Worm (Caenorhabditis elegans) whole organism, young adult: Measurements from ENCODE around the gene ltd-1.

Experiments
- B0019.2 ChIP-seq: fragments of 200-800 bp; sonication (Bioruptor generic); conservative IDR thresholded peaks from 2 replicates; pipeline ENCODE4 v1.3.6; 2022; ENCODE audit warnings: missing genetic modification reagents, missing genetic modification characterization, missing compliant biosample characterization
- B0261.1 ChIP-seq: sonication (generic microtip); optimal IDR thresholded peaks from 2 replicates; lab custom pipeline; 2016; ENCODE audit warnings: mild to moderate bottlenecking, missing genetic modification characterization, moderate library complexity, missing compliant biosample characterization
- C17E4.6 ChIP-seq: fragments of 200-800 bp; sonication (Bioruptor generic); IDR thresholded peaks from 2 replicates; pipeline ENCODE4 v1.3.6; 2022; ENCODE audit warnings: missing genetic modification reagents, missing genetic modification characterization, missing compliant biosample characterization
- F10E7.11 ChIP-seq: sonication (generic microtip); optimal IDR thresholded peaks from 2 replicates; lab custom pipeline; 2017; ENCODE audit warnings: mild to moderate bottlenecking, missing genetic modification characterization, moderate library complexity, missing compliant biosample characterization
- F22D6.2 ChIP-seq: sonication (generic microtip); optimal IDR thresholded peaks from 2 replicates; lab custom pipeline; 2016; ENCODE audit warnings: mild to moderate bottlenecking, missing genetic modification characterization, missing compliant biosample characterization
- F33H1.4 ChIP-seq: fragments of 200-800 bp; sonication (Bioruptor generic); IDR thresholded peaks from 2 replicates; pipeline ENCODE4 v1.3.6; 2022; ENCODE audit warnings: missing genetic modification reagents, missing genetic modification characterization, missing compliant biosample characterization
- F49E8.2 ChIP-seq: sonication (generic microtip); optimal IDR thresholded peaks from 3 replicates; lab custom pipeline; 2017; ENCODE audit warnings: missing genetic modification characterization, mild to moderate bottlenecking, missing compliant biosample characterization, antibody characterized with exemption, moderate library complexity; ENCODE audit not compliant: insufficient read depth
- F55B11.4 ChIP-seq: sonication (generic microtip); optimal IDR thresholded peaks from 2 replicates; lab custom pipeline; 2016; ENCODE audit warnings: missing compliant biosample characterization, missing genetic modification characterization, borderline replicate concordance; ENCODE audit not compliant: insufficient read depth
- K11D2.4 ChIP-seq: fragments of 200-800 bp; sonication (Bioruptor generic); IDR thresholded peaks from 2 replicates; pipeline ENCODE4 v1.3.6; 2022; ENCODE audit warnings: missing genetic modification reagents, missing genetic modification characterization, missing compliant biosample characterization
- T26A5.8 ChIP-seq: sonication (generic microtip); optimal IDR thresholded peaks from 2 replicates; lab custom pipeline; 2016; ENCODE audit warnings: missing genetic modification characterization, missing compliant biosample characterization
- Y53G8AR.9 ChIP-seq: fragments of 200-800 bp; sonication (Bioruptor generic); conservative IDR thresholded peaks from 2 replicates; pipeline ENCODE4 v1.3.6; 2022; ENCODE audit warnings: missing genetic modification reagents, missing genetic modification characterization, missing compliant biosample characterization
- ama-1 ChIP-seq, 3 experiments: fragments of 150-350 bp in 1 of 3; sonication (generic microtip) in 2 of 3; optimal IDR thresholded peaks; 2 replicates each; lab custom pipeline; 2014 to 2018; ENCODE audit warnings: missing biosample characterization in 2 of 3, missing genetic modification characterization in 2 of 3, missing genetic modification reagents in 2 of 3
- aptf-2 ChIP-seq: fragments of 200-800 bp; sonication (Bioruptor generic); conservative IDR thresholded peaks from 2 replicates; pipeline ENCODE4 v1.3.6; 2022; ENCODE audit warnings: missing genetic modification reagents, missing genetic modification characterization, missing compliant biosample characterization
- aptf-3 ChIP-seq: fragments of 200-800 bp; sonication (Bioruptor generic); IDR thresholded peaks from 2 replicates; pipeline ENCODE4 v1.3.6; 2022; ENCODE audit warnings: missing genetic modification characterization, missing compliant biosample characterization
- ccch-3 ChIP-seq: fragments of 200-800 bp; sonication (Bioruptor generic); optimal IDR thresholded peaks from 2 replicates; lab custom pipeline; 2018; ENCODE audit warnings: mild to moderate bottlenecking, missing genetic modification characterization, missing compliant biosample characterization
- ceh-27 ChIP-seq: fragments of 200-800 bp; sonication (Bioruptor generic); optimal IDR thresholded peaks from 2 replicates; lab custom pipeline; 2018; ENCODE audit warnings: mild to moderate bottlenecking, missing genetic modification characterization, moderate library complexity, missing compliant biosample characterization
- ceh-58 ChIP-seq: fragments of 200-800 bp; sonication (Bioruptor generic); IDR thresholded peaks from 2 replicates; pipeline ENCODE4 v1.3.6; 2022; ENCODE audit warnings: missing genetic modification characterization, missing compliant biosample characterization
- ceh-91 ChIP-seq: fragments of 200-800 bp; sonication (Bioruptor generic); IDR thresholded peaks from 2 replicates; pipeline ENCODE4 v1.3.6; 2022; ENCODE audit warnings: missing genetic modification reagents, missing genetic modification characterization, missing compliant biosample characterization
- efl-1 ChIP-seq: fragments of 150-350 bp; optimal IDR thresholded peaks from 2 replicates; lab custom pipeline; 2014; ENCODE audit warnings: missing biosample characterization, missing genetic modification reagents, missing genetic modification characterization
- ekl-4 ChIP-seq: fragments of 200-800 bp; sonication (Bioruptor generic); IDR thresholded peaks from 2 replicates; pipeline ENCODE4 v1.3.6; 2022; ENCODE audit warnings: missing genetic modification reagents, missing genetic modification characterization, missing compliant biosample characterization
- fkh-3 ChIP-seq: sonication (generic microtip); optimal IDR thresholded peaks from 2 replicates; lab custom pipeline; 2016; ENCODE audit warnings: mild to moderate bottlenecking, missing genetic modification characterization, missing compliant biosample characterization
- hmg-20 ChIP-seq: fragments of 200-800 bp; sonication (Bioruptor generic); IDR thresholded peaks from 2 replicates; pipeline ENCODE4 v1.3.6; 2022; ENCODE audit warnings: missing genetic modification reagents, missing genetic modification characterization, missing compliant biosample characterization
- lag-1 ChIP-seq: fragments of 200-800 bp; sonication (Bioruptor generic); IDR thresholded peaks from 2 replicates; pipeline ENCODE4 v1.3.6; 2022; ENCODE audit warnings: missing genetic modification reagents, missing genetic modification characterization, missing compliant biosample characterization
- let-607 ChIP-seq, 2 experiments: fragments of 200-800 bp in 1 of 2; sonication (Bioruptor generic) in 1 of 2; sonication (generic microtip) in 1 of 2; optimal IDR thresholded peaks; 2 replicates each; lab custom pipeline; 2016 to 2018; ENCODE audit warnings: mild to moderate bottlenecking in 2 of 2, missing compliant biosample characterization in 2 of 2, missing genetic modification characterization in 2 of 2, moderate library complexity in 2 of 2, missing genotype in 1 of 2
- lin-54 ChIP-seq: fragments of 200-800 bp; sonication (Bioruptor generic); optimal IDR thresholded peaks from 2 replicates; lab custom pipeline; 2018; ENCODE audit warnings: mild to moderate bottlenecking, missing genetic modification characterization, missing compliant biosample characterization
- madf-10 ChIP-seq: sonication (generic microtip); optimal IDR thresholded peaks from 2 replicates; lab custom pipeline; 2016; ENCODE audit warnings: mild to moderate bottlenecking, missing genetic modification characterization, missing compliant biosample characterization
- mel-28 ChIP-seq: sonication (generic microtip); optimal IDR thresholded peaks from 2 replicates; lab custom pipeline; 2016; ENCODE audit warnings: borderline replicate concordance, mild to moderate bottlenecking, missing genetic modification characterization, missing compliant biosample characterization
- mes-4 ChIP-seq: sonication (generic microtip); optimal IDR thresholded peaks from 2 replicates; lab custom pipeline; 2016; ENCODE audit warnings: missing genotype, missing genetic modification characterization, missing compliant biosample characterization
- mxl-1 ChIP-seq: sonication (generic microtip); optimal IDR thresholded peaks from 2 replicates; lab custom pipeline; 2016; ENCODE audit warnings: missing genetic modification characterization, missing compliant biosample characterization
- nfya-1 ChIP-seq: sonication (generic microtip); optimal IDR thresholded peaks from 2 replicates; lab custom pipeline; 2017; ENCODE audit warnings: antibody characterized with exemption, missing compliant biosample characterization, missing genetic modification characterization, borderline replicate concordance; ENCODE audit not compliant: insufficient read depth
- nfya-2 ChIP-seq: fragments of 200-800 bp; sonication (Bioruptor generic); IDR thresholded peaks from 2 replicates; pipeline ENCODE4 v1.3.6; 2022; ENCODE audit warnings: missing genetic modification reagents, missing genetic modification characterization, missing compliant biosample characterization
- nfyb-1 ChIP-seq: fragments of 200-800 bp; sonication (Bioruptor generic); IDR thresholded peaks from 2 replicates; pipeline ENCODE4 v1.3.6; 2022; ENCODE audit warnings: missing genetic modification reagents, missing genetic modification characterization, missing compliant biosample characterization
- nhr-80 ChIP-seq: sonication (generic microtip); optimal IDR thresholded peaks from 2 replicates; lab custom pipeline; 2016; ENCODE audit warnings: missing genetic modification characterization, missing compliant biosample characterization
- nhr-90 ChIP-seq: sonication (generic microtip); optimal IDR thresholded peaks from 2 replicates; lab custom pipeline; 2016; ENCODE audit warnings: missing genotype, mild to moderate bottlenecking, missing genetic modification characterization, missing compliant biosample characterization
- pbrm-1 ChIP-seq: fragments of 200-800 bp; sonication (Bioruptor generic); IDR thresholded peaks from 2 replicates; pipeline ENCODE4 v1.3.6; 2022; ENCODE audit warnings: missing genetic modification reagents, missing genetic modification characterization, missing compliant biosample characterization
- rcor-1 ChIP-seq: fragments of 200-800 bp; sonication (Bioruptor generic); IDR thresholded peaks from 2 replicates; pipeline ENCODE4 v1.3.6; 2022; ENCODE audit warnings: missing genetic modification reagents, missing genetic modification characterization, missing compliant biosample characterization
- rec-8 ChIP-seq, 2 experiments: sonication (generic microtip); optimal IDR thresholded peaks; 2 replicates each; lab custom pipeline; 2016; ENCODE audit warnings: mild to moderate bottlenecking in 2 of 2, missing genetic modification characterization in 2 of 2, missing genetic modification reagents in 2 of 2, missing genotype in 2 of 2, missing biosample characterization in 1 of 2, missing compliant biosample characterization in 1 of 2, moderate library complexity in 1 of 2
- rpc-1 ChIP-seq, 2 experiments: fragments of 150-350 bp in 1 of 2; sonication (generic microtip) in 1 of 2; optimal IDR thresholded peaks; 2 replicates each; lab custom pipeline; 2014 to 2018; ENCODE audit warnings: missing biosample characterization in 1 of 2, missing genetic modification characterization in 1 of 2, missing genetic modification reagents in 1 of 2, missing genotype in 1 of 2
- sea-2 ChIP-seq: fragments of 200-800 bp; sonication (Bioruptor generic); IDR thresholded peaks from 2 replicates; pipeline ENCODE4 v1.3.6; 2022; ENCODE audit warnings: missing genetic modification characterization, missing compliant biosample characterization
- sptf-2 ChIP-seq: fragments of 200-800 bp; sonication (Bioruptor generic); optimal IDR thresholded peaks from 2 replicates; lab custom pipeline; 2018; ENCODE audit warnings: mild to moderate bottlenecking, missing genetic modification characterization, missing compliant biosample characterization
- tbx-9 ChIP-seq: sonication (generic microtip); optimal IDR thresholded peaks from 2 replicates; lab custom pipeline; 2016; ENCODE audit warnings: borderline replicate concordance, missing genetic modification characterization, inconsistent platforms, missing compliant biosample characterization
- ztf-18 ChIP-seq: sonication (generic microtip); optimal IDR thresholded peaks from 2 replicates; lab custom pipeline; 2016; ENCODE audit warnings: missing genotype, mild to moderate bottlenecking, missing genetic modification characterization, missing compliant biosample characterization
- ztf-22 ChIP-seq: fragments of 200-800 bp; sonication (Bioruptor generic); optimal IDR thresholded peaks from 2 replicates; lab custom pipeline; 2018; ENCODE audit warnings: mild to moderate bottlenecking, missing genetic modification characterization, moderate library complexity, missing compliant biosample characterization
- ztf-26 ChIP-seq: sonication (generic microtip); optimal IDR thresholded peaks from 2 replicates; lab custom pipeline; 2017; ENCODE audit warnings: missing genetic modification characterization, missing compliant biosample characterization
- ztf-28 ChIP-seq: fragments of 200-800 bp; sonication (Bioruptor generic); IDR thresholded peaks from 2 replicates; pipeline ENCODE4 v1.3.6; 2022; ENCODE audit warnings: missing genetic modification reagents, missing genetic modification characterization, missing compliant biosample characterization
- ztf-3 ChIP-seq: fragments of 200-800 bp; sonication (Bioruptor generic); optimal IDR thresholded peaks from 2 replicates; lab custom pipeline; 2018; ENCODE audit warnings: mild to moderate bottlenecking, missing genetic modification characterization, missing compliant biosample characterization

Gene ltd-1

DNA sequence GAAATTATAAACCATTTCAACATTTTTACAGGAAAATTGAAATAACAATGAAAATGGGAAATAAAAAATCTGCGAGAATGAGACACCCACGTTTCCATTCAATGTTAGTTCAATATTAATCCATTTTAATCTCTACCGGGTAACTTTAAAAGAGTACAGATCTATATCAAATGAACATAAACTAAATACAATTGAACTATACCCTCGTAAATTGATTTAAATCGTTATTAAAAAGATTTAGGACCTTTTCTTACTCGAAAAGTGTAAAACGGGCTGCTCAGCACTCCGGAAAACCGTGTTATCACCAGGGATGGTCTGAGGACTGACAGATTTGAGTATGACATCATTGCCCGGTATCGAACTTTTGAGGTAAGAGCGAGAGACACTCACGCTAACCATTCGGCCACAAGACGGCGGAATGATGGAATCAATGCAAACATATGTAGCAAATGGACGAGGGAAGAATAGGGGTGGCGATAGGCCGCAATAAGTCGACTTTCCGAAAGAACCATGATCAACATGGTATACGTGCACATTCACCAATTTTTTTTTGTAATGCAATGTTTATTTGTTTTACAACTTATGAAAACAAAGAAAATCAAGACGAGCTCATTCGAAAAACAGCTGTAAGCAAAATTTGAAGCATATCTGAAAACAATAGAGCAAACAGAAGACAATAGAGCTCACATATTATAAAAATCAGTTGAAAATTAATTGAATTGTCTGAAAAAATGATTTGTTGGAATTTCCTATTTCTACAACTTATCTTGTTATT, 14.6 kb upstream of the ltd-1 start, which contains the start of the genes chst-1 and C41C4.9 (continued):
- TF ChIP-seq fkh-3 (tag; lab: Kevin White, UChicago) = peak; percentile 84
- TF ChIP-seq nfyb-1 (GFP tag; lab: Robert Waterston, UW) = peak; percentile 91
- no peak for TF ChIP-seq B0019.2
- TF ChIP-seq lag-1 = 0 out of 2 replicates have a peak, but pooled peaks have one; percentile 38
- peak; percentile 85 to 97 for TF ChIP-seq rec-8 (tag; optimal IDR thresholded peaks at IDR 0.05; lab: Kevin White, UChicago)
- peak; percentile 75 for TF ChIP-seq hmg-20 (GFP tag; lab: Robert Waterston, UW)
- TF ChIP-seq ceh-91 (GFP tag; lab: Robert Waterston, UW) = no peak
- peak; percentile 87 for TF ChIP-seq ztf-18 (tag; lab: Kevin White, UChicago)
- peak; percentile 88 for TF ChIP-seq ztf-26 (tag; lab: Kevin White, UChicago)
- TF ChIP-seq F55B11.4 (tag; lab: Kevin White, UChicago) = peak; percentile 35
- no peak for TF ChIP-seq ztf-28 (GFP tag; lab: Robert Waterston, UW)
- TF ChIP-seq mes-4 (tag; lab: Kevin White, UChicago) = peak; percentile 68
- TF ChIP-seq madf-10 (tag; lab: Kevin White, UChicago) = peak; percentile 75
- no peak for TF ChIP-seq aptf-2
- peak; percentile 94 for TF ChIP-seq sptf-2 (GFP tag; lab: Kevin White, UChicago)
- TF ChIP-seq F22D6.2 (tag; lab: Kevin White, UChicago) = peak; percentile 74
- peak; percentile 75 for TF ChIP-seq nhr-80
- TF ChIP-seq mxl-1 = peak; percentile 92
- TF ChIP-seq tbx-9 (tag; lab: Kevin White, UChicago) = peak; percentile 61
- no peak; the same call in 1 of the 2 replicates for TF ChIP-seq C17E4.6
- peak; percentile 41 for TF ChIP-seq F49E8.2 (tag; lab: Kevin White, UChicago)
- 0 out of 2 replicates have a peak, but pooled peaks have one; percentile 32 for TF ChIP-seq Y53G8AR.9 (GFP tag; lab: Robert Waterston, UW)
- peak; percentile 36 for TF ChIP-seq ztf-3 (GFP tag; lab: Kevin White, UChicago)
- no peak for TF ChIP-seq ccch-3 (GFP tag; lab: Kevin White, UChicago)
- peak; percentile 75 for TF ChIP-seq rcor-1 (GFP tag; lab: Robert Waterston, UW)
- peak; percentile 96 for TF ChIP-seq T26A5.8 (tag; lab: Kevin White, UChicago)
- no peak for TF ChIP-seq ama-1 (optimal IDR thresholded peaks at IDR 0.05; lab: Kevin White, UChicago)
- TF ChIP-seq ama-1 (GFP tag; optimal IDR thresholded peaks at IDR 0.05; lab: Kevin White, UChicago) = peak in 1 of 2 experiments; percentile 86
- no peak for TF ChIP-seq mel-28
- peak; percentile 96 for TF ChIP-seq nhr-90 (tag; lab: Kevin White, UChicago)
- no peak for TF ChIP-seq nfya-1
- TF ChIP-seq ekl-4 (GFP tag; lab: Robert Waterston, UW) = peak; percentile 91
- TF ChIP-seq sea-2 (GFP tag; lab: Robert Waterston, UW) = no peak
- peak; percentile 89; the same call in 1 of the 2 replicates for TF ChIP-seq aptf-3 (GFP tag; lab: Robert Waterston, UW)
- peak; percentile 52 to 68 for TF ChIP-seq let-607 (tag; optimal IDR thresholded peaks at IDR 0.05; lab: Kevin White, UChicago)
- no peak for TF ChIP-seq nfya-2 (GFP tag; lab: Robert Waterston, UW)
- TF ChIP-seq B0261.1 (tag; lab: Kevin White, UChicago) = peak; percentile 86
- peak; percentile 91 for TF ChIP-seq ztf-22 (GFP tag; lab: Kevin White, UChicago)
- TF ChIP-seq ceh-58 = no peak
- peak; percentile 88 for TF ChIP-seq F10E7.11 (tag; lab: Kevin White, UChicago)
- TF ChIP-seq ceh-27 (GFP tag; lab: Kevin White, UChicago) = peak; percentile 88
- TF ChIP-seq K11D2.4 (GFP tag; lab: Robert Waterston, UW) = no peak
- peak; percentile 94 for TF ChIP-seq rpc-1 (optimal IDR thresholded peaks at IDR 0.05; lab: Kevin White, UChicago)
- peak; percentile 97 for TF ChIP-seq rpc-1 (tag; optimal IDR thresholded peaks at IDR 0.05; lab: Kevin White, UChicago)
- TF ChIP-seq efl-1 (GFP tag; lab: Kevin White, UChicago) = peak; percentile 43
- TF ChIP-seq pbrm-1 (GFP tag; lab: Robert Waterston, UW) = no peak; the same call in 1 of the 2 replicates
- peak; percentile 84 for TF ChIP-seq lin-54 (GFP tag; lab: Kevin White, UChicago)
- no peak; the same call in 1 of the 2 replicates for TF ChIP-seq F33H1.4 (GFP tag; lab: Robert Waterston, UW)
